Fruit fly (Drosophila melanogaster) whole organism, prepupa: ENCODE data around the gene CG15544.

Source experiments
- Ets96B ChIP-seq: fragments of 200-800 bp; optimal IDR thresholded peaks from 2 replicates; lab custom pipeline; 2019; ENCODE audit warnings: missing biosample characterization, mild to moderate bottlenecking, missing genetic modification characterization, moderate library complexity
- Sox15 ChIP-seq: fragments of 200-800 bp; sonication (Bioruptor generic); optimal IDR thresholded peaks from 3 replicates; lab custom pipeline; 2016; ENCODE audit warnings: missing biosample characterization, missing genetic modification characterization

dm6 chr3R:30797323-30797911, 30.2 kb upstream of the CG15544 start:
- TF ChIP-seq Sox15 (GFP tag; lab: Kevin White, UChicago) (no peak), Ets96B (tag; lab: Kevin White, UChicago) (no peak)
